Fruit fly (Drosophila melanogaster): Measurements from ENCODE around the gene Ssb-c31a.

Gene Ssb-c31a

DNA sequence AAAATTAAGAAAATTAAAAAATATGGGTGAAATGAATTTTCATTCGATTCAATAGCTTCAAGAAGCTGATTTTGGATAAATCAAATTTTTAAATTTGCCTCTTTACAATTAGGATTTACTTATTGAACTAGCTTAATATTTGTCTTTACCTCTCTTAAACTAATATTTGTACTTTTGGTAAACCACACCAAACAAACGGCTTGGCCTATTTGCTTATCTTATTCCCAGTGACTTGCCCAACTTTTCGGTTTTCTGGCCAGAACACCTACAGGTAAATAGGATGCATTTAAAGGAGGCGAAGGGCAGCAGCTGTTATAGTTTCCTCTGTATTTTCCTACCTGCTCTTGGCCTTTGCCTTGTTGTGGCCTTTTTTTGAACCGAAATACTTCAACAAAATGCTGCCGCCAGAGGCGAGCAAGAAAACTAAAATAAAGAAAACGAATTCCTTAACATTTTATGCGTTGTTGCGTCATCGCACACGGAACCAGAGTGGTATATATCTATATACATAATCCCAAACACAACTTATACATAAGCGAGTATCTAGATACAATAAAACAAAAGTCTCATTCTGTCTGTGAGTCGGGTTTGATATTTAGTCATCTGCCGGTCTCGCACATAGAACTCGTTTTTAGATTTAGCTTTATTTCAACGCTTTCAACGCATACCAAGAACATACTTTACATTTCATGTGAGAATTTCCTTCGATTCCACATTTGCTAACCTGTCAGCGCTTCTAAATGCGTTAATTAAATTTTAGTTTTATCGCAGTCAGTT is 45.2 kb upstream of the Ssb-c31a start (continued):
- no peak for TF ChIP-seq nerfin-2 (GFP tag; IDR thresholded peaks at IDR 0.05; ENCODE audit: partially characterized antibody)
- no peak for TF ChIP-seq Hr39 (optimal IDR thresholded peaks at IDR 0.05)
- no peak for TF ChIP-seq CG16813 (GFP tag; IDR thresholded peaks at IDR 0.05; ENCODE audit: partially characterized antibody)
- peak; percentile 10 for TF ChIP-seq gsb-n (tag; optimal IDR thresholded peaks at IDR 0.05)
- TF ChIP-seq CG15601 (tag; optimal IDR thresholded peaks at IDR 0.05) = peak; percentile 48
- no peak for TF ChIP-seq oc (tag; optimal IDR thresholded peaks at IDR 0.05)
- TF ChIP-seq CG3838 (GFP tag; optimal IDR thresholded peaks at IDR 0.05) = no peak
- TF ChIP-seq CG1603 (tag; optimal IDR thresholded peaks at IDR 0.05) = peak; percentile 19
- TF ChIP-seq CG5953 (GFP tag; IDR thresholded peaks at IDR 0.05) = no peak
- no peak for TF ChIP-seq sens-2 (GFP tag; IDR thresholded peaks at IDR 0.05)
- TF ChIP-seq wdn (GFP tag; IDR thresholded peaks at IDR 0.05) = no peak
- no peak for TF ChIP-seq CG11696 (GFP tag; IDR thresholded peaks at IDR 0.05)
- TF ChIP-seq CG15269 (tag; optimal IDR thresholded peaks at IDR 0.05) = peak; percentile 1
- peak; percentile 68 for TF ChIP-seq CG7745 (tag; optimal IDR thresholded peaks at IDR 0.05)
- TF ChIP-seq CG18619 (GFP tag; optimal IDR thresholded peaks at IDR 0.05) = no peak
- no peak for TF ChIP-seq CG13624 (GFP tag; optimal IDR thresholded peaks at IDR 0.05)
- TF ChIP-seq cad (GFP tag; optimal IDR thresholded peaks at IDR 0.05) = no peak
- no peak for TF ChIP-seq trh (GFP tag; optimal IDR thresholded peaks at IDR 0.05)
- no peak for TF ChIP-seq croc (GFP tag; conservative IDR thresholded peaks at IDR 0.05)
- TF ChIP-seq CG6765 (GFP tag; optimal IDR thresholded peaks at IDR 0.05) = no peak
- TF ChIP-seq CG42726 (GFP tag; IDR thresholded peaks at IDR 0.05; ENCODE audit: partially characterized antibody) = no peak

DNA sequence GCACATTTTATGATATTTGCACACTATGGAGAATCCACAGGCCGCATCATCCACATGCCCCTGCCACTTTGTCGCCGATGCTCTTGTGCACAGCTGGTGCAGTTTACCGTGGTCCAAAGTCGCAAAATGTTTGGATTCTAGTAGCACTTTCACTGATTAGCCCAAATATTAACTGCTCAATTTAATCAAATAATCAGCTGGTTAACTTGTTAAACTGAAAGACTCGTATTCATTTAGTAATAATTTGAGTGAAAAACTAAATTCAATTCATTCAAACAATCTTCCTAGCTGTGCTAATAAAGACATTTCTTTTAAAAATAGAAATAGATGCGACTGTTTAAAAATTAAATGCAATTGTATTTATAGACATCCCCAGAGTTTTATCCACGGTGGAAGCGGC is 43.1 kb upstream of the Ssb-c31a start:
- TF ChIP-seq CG6765 (GFP tag; optimal IDR thresholded peaks at IDR 0.05) (no peak), sima (GFP tag; optimal IDR thresholded peaks at IDR 0.05) (no peak), Hr39 (optimal IDR thresholded peaks at IDR 0.05) (no peak), CG4424 (GFP tag; optimal IDR thresholded peaks at IDR 0.05) (no peak), CG11560 (tag; IDR thresholded peaks at IDR 0.05) (no peak), CG10979 (tag; optimal IDR thresholded peaks at IDR 0.05) (no peak), CTCF (GFP tag; optimal IDR thresholded peaks at IDR 0.05) (no peak), CG4404 (GFP tag; IDR thresholded peaks at IDR 0.05) (no peak), Rx (GFP tag; IDR thresholded peaks at IDR 0.05) (no peak), tna (GFP tag; IDR thresholded peaks at IDR 0.05; ENCODE audit: partially characterized antibody) (no peak), Dbx (GFP tag; IDR thresholded peaks at IDR 0.05) (no peak), nom (GFP tag; optimal IDR thresholded peaks at IDR 0.05) (no peak), Usf (GFP tag; optimal IDR thresholded peaks at IDR 0.05) (no peak), D (optimal IDR thresholded peaks at IDR 0.05) (no peak), D (GFP tag; optimal IDR thresholded peaks at IDR 0.05) (no peak), Drgx (GFP tag; IDR thresholded peaks at IDR 0.05) (no peak), Dek (tag; optimal IDR thresholded peaks at IDR 0.05) (no peak), Ets65A (GFP tag) (no peak)

DNA sequence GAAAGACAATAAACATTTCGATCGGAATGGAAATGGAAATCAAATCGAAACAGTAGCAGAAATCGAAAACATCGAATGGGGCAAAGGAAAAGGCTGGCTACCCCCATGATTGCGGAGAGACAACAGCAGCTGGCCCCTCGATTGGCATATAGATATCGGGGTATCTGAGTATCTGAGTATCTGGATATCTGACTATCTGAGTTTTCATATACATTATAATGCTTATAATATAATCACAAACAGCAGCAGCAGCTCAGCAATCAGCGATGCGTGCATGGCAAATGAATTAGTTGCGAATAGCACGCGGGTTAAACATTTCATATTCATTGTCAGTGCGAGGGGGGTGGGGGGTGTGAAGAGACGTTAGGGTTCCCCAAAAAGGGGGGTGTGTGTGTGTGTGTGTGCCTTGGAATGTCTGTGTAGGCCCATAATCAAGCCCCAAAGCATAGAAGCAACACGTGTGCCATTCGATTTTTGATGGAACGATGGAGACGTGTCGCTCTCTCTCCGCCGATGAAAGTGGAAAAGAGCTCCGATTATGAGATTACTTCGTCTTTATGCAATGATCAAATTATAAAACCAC is 40.5 kb upstream of the Ssb-c31a start:
- TF ChIP-seq CG12769 (tag; optimal IDR thresholded peaks at IDR 0.05) (peak; percentile 37), crol (GFP tag; IDR thresholded peaks at IDR 0.05) (peak; percentile 83), CG13894 (tag; optimal IDR thresholded peaks at IDR 0.05) (peak; percentile 93), sd (tag; optimal IDR thresholded peaks at IDR 0.05) (peak; percentile 93), Adf1 (GFP tag; IDR thresholded peaks at IDR 0.05) (no peak), chinmo (GFP tag; IDR thresholded peaks at IDR 0.05; ENCODE audit: partially characterized antibody) (0 out of 4 replicates have a peak, but pooled peaks have one; percentile 26), CG32532 (GFP tag; IDR thresholded peaks at IDR 0.05) (peak; percentile 43; the same call in 1 of the 2 replicates), cg (GFP tag; optimal IDR thresholded peaks at IDR 0.05) (peak; percentile 36), CG10267 (tag; optimal IDR thresholded peaks at IDR 0.05) (no peak), mirr (GFP tag; optimal IDR thresholded peaks at IDR 0.05) (peak; percentile 30), abd-A (tag; optimal IDR thresholded peaks at IDR 0.05) (peak; percentile 22), Med (GFP tag) (peak; percentile 50), rib (GFP tag; IDR thresholded peaks at IDR 0.05) (0 out of 2 replicates have a peak, but pooled peaks have one; percentile 35)

All from whole organism, embryonic.